Fruit fly (Drosophila melanogaster): Measurements from ENCODE around the gene msi.

Gene msi

dm6 chr3R:25482463-25483173, 33.3 kb upstream of the msi start, which contains the start of the genes XNP, CG42488 and CG5116 (continued):
- TF ChIP-seq tna (GFP tag; IDR thresholded peaks at IDR 0.05; ENCODE audit: partially characterized antibody) (peak; percentile 93), CG4707 (GFP tag; optimal IDR thresholded peaks at IDR 0.05) (no peak), sens (GFP tag) (peak; percentile 92), Asciz (GFP tag; optimal IDR thresholded peaks at IDR 0.05) (no peak), CG2889 (GFP tag; IDR thresholded peaks at IDR 0.05) (no peak), CG6689 (GFP tag; IDR thresholded peaks at IDR 0.05) (peak; percentile 53), CG2120 (GFP tag; optimal IDR thresholded peaks at IDR 0.05) (peak; percentile 64), tgo (GFP tag; IDR thresholded peaks at IDR 0.05) (peak; percentile 32; the same call in 1 of the 3 replicates), shn (GFP tag; optimal IDR thresholded peaks at IDR 0.05) (peak; percentile 17), zen (tag; optimal IDR thresholded peaks at IDR 0.05) (peak; percentile 70), CG12391 (tag; optimal IDR thresholded peaks at IDR 0.05) (peak; percentile 68), pzg (GFP tag; optimal IDR thresholded peaks at IDR 0.05) (peak; percentile 72), NFAT (GFP tag; IDR thresholded peaks at IDR 0.05) (peak; percentile 74), Dll (GFP tag; IDR thresholded peaks at IDR 0.05; ENCODE audit: partially characterized antibody) (peak; percentile 100), vvl (GFP tag; IDR thresholded peaks at IDR 0.05) (peak; percentile 61; the same call in 1 of the 2 replicates), NfI (GFP tag; optimal IDR thresholded peaks at IDR 0.05) (peak; percentile 57), CG7271 (tag; optimal IDR thresholded peaks at IDR 0.05) (no peak), CG11398 (GFP tag; optimal IDR thresholded peaks at IDR 0.05) (no peak), CG33557 (GFP tag; optimal IDR thresholded peaks at IDR 0.05) (peak; percentile 55), CG30020 (tag; optimal IDR thresholded peaks at IDR 0.05) (peak; percentile 66), CG11696 (GFP tag; IDR thresholded peaks at IDR 0.05) (no peak), caup (GFP tag; optimal IDR thresholded peaks at IDR 0.05; ENCODE audit: severe bottlenecking) (peak; percentile 31), lola (GFP tag; optimal IDR thresholded peaks at IDR 0.05) (peak in 1 of 3 experiments; percentile 54), zf30C (GFP tag; optimal IDR thresholded peaks at IDR 0.05) (peak; percentile 14), CG6791 (GFP tag; IDR thresholded peaks at IDR 0.05; ENCODE audit: partially characterized antibody) (peak; percentile 97), CG2199 (GFP tag; IDR thresholded peaks at IDR 0.05) (no peak), kni (GFP tag; optimal IDR thresholded peaks at IDR 0.05) (peak; percentile 55), btn (GFP tag; optimal IDR thresholded peaks at IDR 0.05) (no peak), zfh1 (GFP tag; IDR thresholded peaks at IDR 0.05) (0 out of 3 replicates have a peak, but pooled peaks have one; percentile 38), CG30403 (GFP tag; optimal IDR thresholded peaks at IDR 0.05) (peak; percentile 63), pum (GFP tag; optimal IDR thresholded peaks at IDR 0.05) (peak; percentile 24), CG17829 (tag; optimal IDR thresholded peaks at IDR 0.05) (peak; percentile 66), nmo (GFP tag; optimal IDR thresholded peaks at IDR 0.05) (peak; percentile 82), CG17912 (GFP tag; optimal IDR thresholded peaks at IDR 0.05) (no peak), kay (GFP tag; optimal IDR thresholded peaks at IDR 0.05) (peak; percentile 70), CG3163 (GFP tag; optimal IDR thresholded peaks at IDR 0.05) (peak; percentile 7), nerfin-1 (tag; optimal IDR thresholded peaks at IDR 0.05) (peak; percentile 61), Chrac-16 (GFP tag; optimal IDR thresholded peaks at IDR 0.05) (peak; percentile 37), z (GFP tag; IDR thresholded peaks at IDR 0.05) (no peak), Abd-B (GFP tag; optimal IDR thresholded peaks at IDR 0.05) (peak; percentile 71), pho (GFP tag; optimal IDR thresholded peaks at IDR 0.05) (peak; percentile 36), CoRest (tag; optimal IDR thresholded peaks at IDR 0.05) (peak; percentile 70), CG9215 (GFP tag; IDR thresholded peaks at IDR 0.05) (peak; percentile 30; the same call in 1 of the 2 replicates), hbn (GFP tag; IDR thresholded peaks at IDR 0.05; ENCODE audit: partially characterized antibody) (peak; percentile 98), CG7786 (GFP tag; optimal IDR thresholded peaks at IDR 0.05) (peak; percentile 29), Dfd (GFP tag; optimal IDR thresholded peaks at IDR 0.05) (no peak), CG2116 (GFP tag; optimal IDR thresholded peaks at IDR 0.05) (peak; percentile 98), Ptx1 (GFP tag; IDR thresholded peaks at IDR 0.05) (peak; percentile 62), slbo (GFP tag; IDR thresholded peaks at IDR 0.05) (peak; percentile 82)
